Fruit fly (Drosophila melanogaster) whole organism, wandering third instar larva: ENCODE data around the gene Cpr66Cb.
A peak's percentile ranks its signal among the peaks of the same experiment; 100 is the strongest.

Experiments used
- Jra ChIP-seq: sonication (Bioruptor generic); optimal IDR thresholded peaks from 2 replicates; lab custom pipeline; 2016; ENCODE audit warnings: missing biosample characterization, missing genetic modification characterization
- br ChIP-seq: fragments of 200-800 bp; sonication (Bioruptor generic); optimal IDR thresholded peaks from 2 replicates; lab custom pipeline; 2016; ENCODE audit warnings: missing biosample characterization, missing genetic modification characterization
- brk ChIP-seq: fragments of 200-800 bp; sonication (Bioruptor generic); optimal IDR thresholded peaks from 2 replicates; lab custom pipeline; 2016; ENCODE audit warnings: missing biosample characterization, mild to moderate bottlenecking, missing genetic modification characterization
- h ChIP-seq: fragments of 200-800 bp; sonication (Bioruptor generic); optimal IDR thresholded peaks from 3 replicates; lab custom pipeline; 2016; ENCODE audit warnings: missing biosample characterization, mild to moderate bottlenecking, missing genetic modification characterization

dm6 chr3L:8289336-8290258, 46.9 kb upstream of the Cpr66Cb start, which contains the start of gene cert:
- peak; percentile 44 for TF ChIP-seq br (GFP tag; lab: Kevin White, UChicago)
- TF ChIP-seq Jra (GFP tag; lab: Kevin White, UChicago), result peak; percentile 63
- peak; percentile 54 for TF ChIP-seq brk (GFP tag; lab: Kevin White, UChicago)
- peak; percentile 52 for TF ChIP-seq h
